Worm (Caenorhabditis elegans) whole organism, mixed stage, embryonic: ENCODE results near the gene ZC262.7.

Source experiments
- elt-1 ChIP-seq: sonication (generic microtip); optimal IDR thresholded peaks from 2 replicates; lab custom pipeline; 2017; ENCODE audit warnings: missing genetic modification characterization, mild to moderate bottlenecking, missing compliant biosample characterization, antibody characterized with exemption, moderate library complexity, borderline replicate concordance; ENCODE audit not compliant: insufficient read depth
- elt-3 ChIP-seq: fragments of 150-350 bp; optimal IDR thresholded peaks from 2 replicates; lab custom pipeline; 2014; ENCODE audit warnings: missing biosample characterization, missing genetic modification characterization
- lin-32 ChIP-seq: fragments of 200-800 bp; sonication (Bioruptor generic); optimal IDR thresholded peaks from 2 replicates; lab custom pipeline; 2018; ENCODE audit warnings: mild to moderate bottlenecking, missing genetic modification characterization, missing compliant biosample characterization
- mab-5 ChIP-seq: fragments of 150-350 bp; optimal IDR thresholded peaks from 2 replicates; lab custom pipeline; 2014; ENCODE audit warnings: missing biosample characterization, missing genetic modification characterization
- nhr-76 ChIP-seq: sonication (generic microtip); optimal IDR thresholded peaks from 2 replicates; lab custom pipeline; 2017; ENCODE audit warnings: missing biosample characterization, missing genetic modification characterization
- ztf-11 ChIP-seq: fragments of 150-350 bp; optimal IDR thresholded peaks from 2 replicates; lab custom pipeline; 2014; ENCODE audit warnings: missing biosample characterization, missing genetic modification characterization

ce11 chrIII:8321225-8321624 lies 22.9 kb downstream of the ZC262.7 start:
- TF ChIP-seq lin-32 (GFP tag; lab: Kevin White, UChicago) (no peak), nhr-76 (tag; lab: Kevin White, UChicago) (no peak), mab-5 (tag; lab: Kevin White, UChicago) (no peak), elt-1 (tag; lab: Kevin White, UChicago) (no peak), elt-3 (no peak), ztf-11 (tag; lab: Kevin White, UChicago) (no peak)
